Fruit fly (Drosophila melanogaster) whole organism, embryonic: Measurements from ENCODE around the gene CG5969.

Experiments used
- B-H2 ChIP-seq: fragments of 200-800 bp; sonication (Bioruptor generic); optimal IDR thresholded peaks from 2 replicates; lab custom pipeline; 2018; ENCODE audit warnings: missing biosample characterization, mild to moderate bottlenecking, missing genetic modification characterization
- Bdp1 ChIP-seq: fragments of 200-800 bp; sonication (Bioruptor generic); optimal IDR thresholded peaks from 3 replicates; lab custom pipeline; 2016; ENCODE audit warnings: missing biosample characterization, missing genetic modification characterization
- C15 ChIP-seq: fragments of 200-800 bp; sonication (Bioruptor generic); IDR thresholded peaks from 3 replicates; pipeline ENCODE4 v1.3.6; 2022; ENCODE audit warnings: missing biosample characterization, missing genetic modification characterization
- CG11695 ChIP-seq: fragments of 200-800 bp; sonication (Bioruptor generic); IDR thresholded peaks from 3 replicates; pipeline ENCODE4 v1.3.6; 2022; ENCODE audit warnings: missing biosample characterization, missing genetic modification characterization
- CG12659 ChIP-seq: fragments of 200-800 bp; sonication (Bioruptor generic); optimal IDR thresholded peaks from 3 replicates; lab custom pipeline; 2017; ENCODE audit warnings: mild to moderate bottlenecking, missing biosample characterization, missing genetic modification reagents, missing genetic modification characterization
- CG13775 ChIP-seq: fragments of 200-800 bp; sonication (Bioruptor generic); optimal IDR thresholded peaks from 3 replicates; lab custom pipeline; 2017; ENCODE audit warnings: missing biosample characterization, mild to moderate bottlenecking, missing genetic modification characterization
- CG17568 ChIP-seq: fragments of 200-800 bp; sonication (Bioruptor generic); optimal IDR thresholded peaks from 2 replicates; lab custom pipeline; 2018; ENCODE audit warnings: missing biosample characterization, mild to moderate bottlenecking, missing genetic modification characterization, moderate library complexity
- CG1792 ChIP-seq: fragments of 200-800 bp; sonication (Bioruptor generic); optimal IDR thresholded peaks from 2 replicates; lab custom pipeline; 2016; ENCODE audit warnings: missing biosample characterization, missing genetic modification characterization
- CG18764 ChIP-seq: fragments of 200-800 bp; sonication (Bioruptor generic); optimal IDR thresholded peaks from 3 replicates; lab custom pipeline; 2016; ENCODE audit warnings: missing biosample characterization, missing genetic modification characterization
- CG2875 ChIP-seq: fragments of 200-800 bp; sonication (Bioruptor generic); optimal IDR thresholded peaks from 2 replicates; lab custom pipeline; 2017; ENCODE audit warnings: missing biosample characterization, mild to moderate bottlenecking, missing genetic modification characterization, missing genetic modification reagents
- CG2889 ChIP-seq: fragments of 200-800 bp; sonication (Bioruptor generic); IDR thresholded peaks from 3 replicates; pipeline ENCODE4 v1.3.6; 2022; ENCODE audit warnings: missing biosample characterization, missing genetic modification characterization
- CG34224 ChIP-seq: fragments of 200-800 bp; sonication (Bioruptor generic); IDR thresholded peaks from 3 replicates; pipeline ENCODE4 v1.3.6; 2022; ENCODE audit warnings: missing biosample characterization, missing genetic modification characterization; ENCODE audit not compliant: partially characterized antibody
- CG34376 ChIP-seq: fragments of 200-800 bp; sonication (Bioruptor generic); optimal IDR thresholded peaks from 2 replicates; lab custom pipeline; 2018; ENCODE audit warnings: missing biosample characterization, mild to moderate bottlenecking, missing genetic modification characterization
- CG3847 ChIP-seq: fragments of 200-800 bp; sonication (Bioruptor generic); IDR thresholded peaks from 2 replicates; pipeline ENCODE4 v1.3.6; 2022; ENCODE audit warnings: missing biosample characterization, missing genetic modification characterization
- CG7928 ChIP-seq: fragments of 200-800 bp; sonication (Bioruptor generic); optimal IDR thresholded peaks from 2 replicates; lab custom pipeline; 2017; ENCODE audit warnings: missing biosample characterization, mild to moderate bottlenecking, missing genetic modification characterization
- CG9817 ChIP-seq: fragments of 200-800 bp; sonication (Bioruptor generic); optimal IDR thresholded peaks from 2 replicates; lab custom pipeline; 2018; ENCODE audit warnings: missing biosample characterization, mild to moderate bottlenecking, missing genetic modification characterization, moderate library complexity
- CoRest ChIP-seq: fragments of 200-800 bp; sonication (Bioruptor generic); optimal IDR thresholded peaks from 3 replicates; lab custom pipeline; 2018; ENCODE audit warnings: missing biosample characterization, mild to moderate bottlenecking, missing genetic modification characterization, moderate library complexity
- Dad ChIP-seq: fragments of 200-800 bp; sonication (Bioruptor generic); optimal IDR thresholded peaks from 3 replicates; lab custom pipeline; 2016; ENCODE audit warnings: missing biosample characterization, missing genetic modification characterization
- Deaf1 ChIP-seq: fragments of 200-800 bp; optimal IDR thresholded peaks from 3 replicates; lab custom pipeline; 2019; ENCODE audit warnings: missing biosample characterization, mild to moderate bottlenecking, missing genetic modification characterization, moderate library complexity
- Dll ChIP-seq: fragments of 200-800 bp; sonication (Bioruptor generic); IDR thresholded peaks from 4 replicates; pipeline ENCODE4 v1.3.6; 2022; ENCODE audit warnings: missing biosample characterization, missing genetic modification characterization; ENCODE audit not compliant: partially characterized antibody
- HLH4C ChIP-seq: fragments of 200-800 bp; sonication (Bioruptor generic); IDR thresholded peaks from 3 replicates; pipeline ENCODE4 v1.3.6; 2022; ENCODE audit warnings: missing biosample characterization, missing genetic modification characterization; ENCODE audit not compliant: partially characterized antibody
- Hand ChIP-seq: fragments of 200-800 bp; sonication (Bioruptor generic); optimal IDR thresholded peaks from 2 replicates; lab custom pipeline; 2017; ENCODE audit warnings: mild to moderate bottlenecking, missing biosample characterization, missing genetic modification reagents, missing genetic modification characterization
- Hr3 ChIP-seq: fragments of 200-800 bp; sonication (Bioruptor generic); optimal IDR thresholded peaks from 3 replicates; lab custom pipeline; 2016; ENCODE audit warnings: missing biosample characterization, missing genetic modification characterization
- Max ChIP-seq: fragments of 200-800 bp; sonication (Bioruptor generic); optimal IDR thresholded peaks from 2 replicates; lab custom pipeline; 2016; ENCODE audit warnings: missing biosample characterization, mild to moderate bottlenecking, missing genetic modification characterization
- Med ChIP-seq: fragments of 200-800 bp; sonication (Bioruptor generic); peaks from one replicate; lab custom pipeline; 2016; ENCODE audit warnings: missing biosample characterization, missing genetic modification characterization, mild to moderate bottlenecking, inconsistent platforms, moderate library complexity
- Myb ChIP-seq: fragments of 200-800 bp; sonication (Bioruptor generic); optimal IDR thresholded peaks from 2 replicates; lab custom pipeline; 2016; ENCODE audit warnings: missing biosample characterization, missing genetic modification characterization
- Oli ChIP-seq: fragments of 200-800 bp; sonication (Bioruptor generic); optimal IDR thresholded peaks from 2 replicates; lab custom pipeline; 2018; ENCODE audit warnings: missing biosample characterization, mild to moderate bottlenecking, missing genetic modification characterization, moderate library complexity
- Side ChIP-seq: fragments of 200-800 bp; sonication (Bioruptor generic); optimal IDR thresholded peaks from 2 replicates; lab custom pipeline; 2016; ENCODE audit warnings: missing biosample characterization, missing genetic modification characterization
- TFAM ChIP-seq: fragments of 200-800 bp; sonication (Bioruptor generic); optimal IDR thresholded peaks from 2 replicates; lab custom pipeline; 2017; ENCODE audit warnings: missing biosample characterization, missing genetic modification characterization, inconsistent platforms
- cad ChIP-seq: fragments of >200 bp; optimal IDR thresholded peaks from 2 replicates; lab custom pipeline; 2017; ENCODE audit warnings: missing biosample characterization, missing genetic modification characterization
- ci ChIP-seq: fragments of 200-800 bp; sonication (Bioruptor generic); IDR thresholded peaks from 3 replicates; pipeline ENCODE4 v1.3.6; 2022; ENCODE audit warnings: missing biosample characterization, missing genetic modification characterization
- croc ChIP-seq: fragments of 200-800 bp; sonication (Bioruptor generic); conservative IDR thresholded peaks from 3 replicates; pipeline ENCODE4 v1.3.6; 2022; ENCODE audit warnings: missing biosample characterization, missing genetic modification characterization
- dmrt99B ChIP-seq: fragments of 200-800 bp; sonication (Bioruptor generic); optimal IDR thresholded peaks from 2 replicates; lab custom pipeline; 2018; ENCODE audit warnings: missing biosample characterization, mild to moderate bottlenecking, missing genetic modification characterization, moderate library complexity
- fru ChIP-seq: fragments of >200 bp; optimal IDR thresholded peaks from 2 replicates; lab custom pipeline; 2017
- ftz-f1 ChIP-seq: fragments of 200-800 bp; sonication (Bioruptor generic); optimal IDR thresholded peaks from 2 replicates; lab custom pipeline; 2016; ENCODE audit warnings: missing biosample characterization, missing genetic modification characterization
- knrl ChIP-seq: fragments of 200-800 bp; sonication (Bioruptor generic); IDR thresholded peaks from 3 replicates; pipeline ENCODE4 v1.3.6; 2022; ENCODE audit warnings: missing biosample characterization, missing genetic modification characterization; ENCODE audit not compliant: partially characterized antibody
- lov ChIP-seq, 2 experiments: fragments of 200-800 bp in 1 of 2; fragments of >200 bp in 1 of 2; sonication (Bioruptor generic) in 1 of 2; IDR thresholded peaks in 1 of 2; optimal IDR thresholded peaks in 1 of 2; 2 replicates in 1 of 2; 3 replicates in 1 of 2; pipeline versions ENCODE4 v1.3.6 to Lab custom; 2017 to 2022; ENCODE audit warnings: missing biosample characterization in 1 of 2, missing genetic modification characterization in 1 of 2
- org-1 ChIP-seq: fragments of 200-800 bp; sonication (Bioruptor generic); optimal IDR thresholded peaks from 2 replicates; lab custom pipeline; 2017; ENCODE audit warnings: missing biosample characterization, missing genetic modification characterization
- pfk ChIP-seq: fragments of 200-800 bp; sonication (Bioruptor generic); optimal IDR thresholded peaks from 2 replicates; lab custom pipeline; 2018; ENCODE audit warnings: missing biosample characterization, mild to moderate bottlenecking, missing genetic modification characterization, moderate library complexity
- row ChIP-seq: fragments of 200-800 bp; sonication (Bioruptor generic); IDR thresholded peaks from 3 replicates; pipeline ENCODE4 v1.3.6; 2022; ENCODE audit warnings: missing biosample characterization, missing genetic modification characterization
- sd ChIP-seq: fragments of 200-800 bp; sonication (Bioruptor generic); optimal IDR thresholded peaks from 3 replicates; lab custom pipeline; 2018; ENCODE audit warnings: missing biosample characterization, mild to moderate bottlenecking, missing genetic modification characterization, moderate library complexity
- sens ChIP-seq: fragments of 200-800 bp; sonication (Bioruptor generic); peaks from one replicate; lab custom pipeline; 2016; ENCODE audit warnings: missing biosample characterization, missing genetic modification characterization
- sim ChIP-seq: fragments of 200-800 bp; sonication (Bioruptor generic); IDR thresholded peaks from 2 replicates; pipeline ENCODE4 v1.3.6; 2022; ENCODE audit warnings: missing biosample characterization, missing genetic modification characterization
- tap ChIP-seq: fragments of 200-800 bp; optimal IDR thresholded peaks from 3 replicates; lab custom pipeline; 2019; ENCODE audit warnings: missing biosample characterization, mild to moderate bottlenecking, missing genetic modification characterization, moderate library complexity
- toy ChIP-seq: fragments of 200-800 bp; sonication (Bioruptor generic); IDR thresholded peaks from 2 replicates; pipeline ENCODE4 v1.3.6; 2022; ENCODE audit warnings: missing biosample characterization, missing genetic modification characterization
- trh ChIP-seq: fragments of 200-800 bp; sonication (Bioruptor generic); optimal IDR thresholded peaks from 2 replicates; lab custom pipeline; 2016; ENCODE audit warnings: missing biosample characterization, missing genetic modification characterization
- ttk ChIP-seq: fragments of 200-800 bp; sonication (Bioruptor generic); IDR thresholded peaks from 2 replicates; pipeline ENCODE4 v2.1.2; 2022; ENCODE audit warnings: missing biosample characterization, missing genetic modification characterization
- yki ChIP-seq: fragments of >200 bp; optimal IDR thresholded peaks from 3 replicates; lab custom pipeline; 2018
- z ChIP-seq: fragments of 200-800 bp; sonication (Bioruptor generic); IDR thresholded peaks from 3 replicates; pipeline ENCODE4 v1.3.6; 2022; ENCODE audit warnings: missing biosample characterization, missing genetic modification characterization

Gene CG5969

dm6 chr3L:20441632-20442469 is 31.7 kb upstream of the CG5969 start, which contains the start of gene CG5910 (continued):
- TF ChIP-seq CG3847 (GFP tag; lab: Robert Waterston, UW) (peak; percentile 80), sd (tag; lab: Kevin White, UChicago) (peak; percentile 51), B-H2 (GFP tag; lab: Kevin White, UChicago) (peak; percentile 78), CG13775 (GFP tag; lab: Kevin White, UChicago) (peak; percentile 88), dmrt99B (peak; percentile 93), ftz-f1 (GFP tag; lab: Kevin White, UChicago) (no peak), CG2889 (GFP tag; lab: Robert Waterston, UW) (0 out of 3 replicates have a peak, but pooled peaks have one; percentile 56), Hr3 (GFP tag; lab: Kevin White, UChicago) (peak; percentile 86), CG34224 (GFP tag; lab: Robert Waterston, UW) (no peak), yki (lab: Kevin White, UChicago) (no peak), lov (optimal IDR thresholded peaks at IDR 0.05; lab: Kevin White, UChicago) (no peak), lov (GFP tag; IDR thresholded peaks at IDR 0.05; lab: Robert Waterston, UW) (no peak), org-1 (GFP tag; lab: Kevin White, UChicago) (peak; percentile 86), sens (GFP tag; lab: Kevin White, UChicago) (peak; percentile 81), trh (peak; percentile 37), Med (GFP tag; lab: Kevin White, UChicago) (peak; percentile 64), ttk (GFP tag; lab: Robert Waterston, UW) (peak; percentile 76), Dll (GFP tag; lab: Robert Waterston, UW) (no peak), CG17568 (GFP tag; lab: Kevin White, UChicago) (no peak), cad (GFP tag; lab: Kevin White, UChicago) (no peak), Deaf1 (tag; lab: Kevin White, UChicago) (peak; percentile 88), pfk (GFP tag; lab: Kevin White, UChicago) (no peak), tap (tag; lab: Kevin White, UChicago) (peak; percentile 85), CG7928 (GFP tag; lab: Kevin White, UChicago) (peak; percentile 58), Max (GFP tag; lab: Kevin White, UChicago) (peak; percentile 77), TFAM (GFP tag; lab: Kevin White, UChicago) (no peak), Hand (GFP tag; lab: Kevin White, UChicago) (peak; percentile 90), croc (GFP tag; lab: Robert Waterston, UW) (peak; percentile 85), CG1792 (GFP tag; lab: Kevin White, UChicago) (no peak), sim (0 out of 2 replicates have a peak, but pooled peaks have one; percentile 46), HLH4C (GFP tag; lab: Robert Waterston, UW) (no peak), toy (GFP tag; lab: Robert Waterston, UW) (peak; percentile 36; the same call in 1 of the 2 replicates), CoRest (tag; lab: Kevin White, UChicago) (peak; percentile 95), CG2875 (GFP tag; lab: Kevin White, UChicago) (peak; percentile 78), row (peak; percentile 84), CG34376 (GFP tag; lab: Kevin White, UChicago) (peak; percentile 80), knrl (no peak), Oli (peak; percentile 94), fru (lab: Kevin White, UChicago) (no peak), z (GFP tag; lab: Robert Waterston, UW) (no peak), C15 (GFP tag; lab: Robert Waterston, UW) (0 out of 3 replicates have a peak, but pooled peaks have one; percentile 55), Side (GFP tag; lab: Kevin White, UChicago) (no peak), CG12659 (GFP tag; lab: Kevin White, UChicago) (peak; percentile 94), CG11695 (GFP tag; lab: Robert Waterston, UW) (peak; percentile 87), Myb (peak; percentile 2), Bdp1 (GFP tag; lab: Kevin White, UChicago) (peak; percentile 31), CG9817 (peak; percentile 80), CG18764 (GFP tag; lab: Kevin White, UChicago) (peak; percentile 63), Dad (GFP tag; lab: Kevin White, UChicago) (no peak), ci (peak; percentile 71)
